Worm (Caenorhabditis elegans): ENCODE results near the gene pat-2.

DNA sequence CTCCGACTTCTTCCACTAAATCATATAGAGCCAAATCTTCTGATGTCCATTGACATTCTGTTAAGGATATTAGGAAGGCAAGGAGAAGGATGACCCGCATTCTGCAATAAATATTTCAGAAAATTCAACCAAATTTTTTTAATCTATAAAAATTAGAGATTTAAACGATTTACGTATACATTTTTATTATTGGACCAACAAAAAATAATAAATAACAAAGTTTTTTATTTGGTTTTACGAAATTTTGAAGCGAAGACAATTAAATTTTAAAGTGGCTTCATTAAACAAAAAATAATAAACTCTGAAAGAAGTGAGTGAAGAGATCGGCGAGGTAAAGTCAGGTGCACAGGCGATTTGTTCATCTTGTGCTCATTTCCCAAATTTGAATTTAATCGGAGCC, 8.4 kb downstream of the pat-2 start, which contains the start of gene F54F2.9:
- no peak for TF ChIP-seq ztf-23 (GFP tag; IDR thresholded peaks at IDR 0.05)
- no peak for TF ChIP-seq ref-1 (GFP tag; conservative IDR thresholded peaks at IDR 0.05)
- TF ChIP-seq flt-1 (GFP tag; IDR thresholded peaks at IDR 0.05), result no peak
- TF ChIP-seq cog-1 (tag; optimal IDR thresholded peaks at IDR 0.05), result no peak
- TF ChIP-seq ztf-29 (GFP tag; IDR thresholded peaks at IDR 0.05), result no peak

Data from whole organism, midembryonic.